Worm (Caenorhabditis elegans): ENCODE measurements around the gene lron-1.

ce11 chrX:14565245-14565644 lies 7.3 kb upstream of the lron-1 start:
- TF ChIP-seq skn-1 (tag; optimal IDR thresholded peaks at IDR 0.05) (no peak), pqm-1 (tag; optimal IDR thresholded peaks at IDR 0.05) (no peak), nhr-12 (tag; optimal IDR thresholded peaks at IDR 0.05) (no peak), nhr-43 (tag; optimal IDR thresholded peaks at IDR 0.05; ENCODE audit: poor library complexity, severe bottlenecking) (no peak), nhr-77 (tag; optimal IDR thresholded peaks at IDR 0.05) (no peak), ceh-9 (tag; optimal IDR thresholded peaks at IDR 0.05) (no peak), ztf-4 (tag; optimal IDR thresholded peaks at IDR 0.05) (no peak), sea-2 (GFP tag; optimal IDR thresholded peaks at IDR 0.05) (no peak), ama-1 (optimal IDR thresholded peaks at IDR 0.05) (no peak), pha-4 (tag; optimal IDR thresholded peaks at IDR 0.05) (no peak), jun-1 (tag; optimal IDR thresholded peaks at IDR 0.05) (no peak), unc-62 (GFP tag; optimal IDR thresholded peaks at IDR 0.05) (no peak), R02D3.7 (tag; optimal IDR thresholded peaks at IDR 0.05) (no peak)

All from whole organism, L3 larva.